Worm (Caenorhabditis elegans) whole organism, dauer: Measurements from ENCODE around the gene nsun-5.
"Not testable (repeated sequence)": the region's sequence is repeated elsewhere in the genome, so short reads cannot be mapped to it uniquely, and the experiment has no call there.

ENCODE experiments used
- unc-62 ChIP-seq: sonication (generic microtip); optimal IDR thresholded peaks from 2 replicates; lab custom pipeline; 2017; ENCODE audit warnings: missing biosample characterization, missing genetic modification reagents, missing genetic modification characterization

The nsun-5 gene

DNA sequence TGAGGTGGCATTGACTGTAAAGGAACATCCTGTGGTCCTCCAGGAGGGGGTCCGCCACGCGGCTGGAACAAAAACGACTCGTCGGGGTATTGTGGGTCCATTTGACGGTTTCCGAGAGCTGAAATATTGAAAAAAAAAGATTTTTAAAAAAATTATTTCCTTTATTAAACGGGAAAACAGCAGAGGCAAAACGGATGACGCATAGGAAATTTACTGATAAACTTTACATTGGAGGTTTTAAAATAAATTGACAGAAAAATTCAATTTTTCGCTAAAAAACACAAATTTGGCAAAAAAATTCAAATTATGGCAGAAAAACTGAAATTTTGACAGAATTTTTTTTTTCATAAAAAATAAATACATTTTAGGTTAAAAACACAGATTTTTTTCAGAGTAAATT lies 14.5 kb downstream of the nsun-5 start, which contains the start of gene Y53F4B.5:
Gene Y53F4B.5 (minus strand): TSS at position 101 of the 400 bp plus-strand sequence.
- TF ChIP-seq unc-62 (GFP tag; lab: Kevin White, UChicago), result no peak

DNA sequence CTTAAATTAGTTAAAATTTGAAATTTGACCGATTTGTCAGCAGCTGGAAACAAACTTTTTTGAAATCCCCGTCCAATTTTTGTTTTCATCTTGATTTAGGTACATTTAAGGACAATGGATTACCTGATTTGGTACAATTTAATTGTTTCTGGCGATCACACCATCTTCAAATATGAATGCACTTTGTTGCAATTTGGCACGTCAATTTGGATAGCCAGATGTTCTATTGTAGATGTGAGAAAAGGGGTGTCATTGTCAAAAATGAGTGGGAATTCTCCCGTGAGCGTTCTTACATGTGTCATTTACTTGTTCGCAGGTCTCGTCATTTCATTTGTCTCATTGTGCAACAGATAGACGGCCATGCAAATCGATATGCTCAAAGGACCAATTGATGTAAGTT lies 18.8 kb downstream of the nsun-5 start, which contains the start of gene Y53F4B.43:
Gene Y53F4B.43 (plus strand): TSS at position 301 of the 400 bp plus-strand sequence.
- not testable (repeated sequence) for TF ChIP-seq unc-62 (GFP tag; lab: Kevin White, UChicago)

DNA sequence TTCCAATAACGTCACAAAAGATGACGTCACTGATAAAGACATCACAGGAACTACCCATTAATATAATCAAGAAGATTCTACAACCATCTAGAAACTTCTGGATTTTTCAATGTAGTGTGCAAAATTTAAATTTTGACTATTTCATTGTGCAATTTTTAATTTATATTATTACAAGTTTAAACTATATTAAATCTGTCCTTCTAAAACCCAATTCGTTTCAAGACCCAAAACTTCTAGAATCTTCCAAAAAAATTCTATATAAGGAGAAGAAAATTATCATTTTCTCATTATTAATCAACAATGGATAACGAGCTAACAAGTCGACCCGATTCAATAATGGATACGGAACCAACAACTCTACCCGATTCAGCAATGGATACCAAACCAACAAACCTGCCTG lies 23.2 kb downstream of the nsun-5 start, which contains the start of gene Y53F4B.7:
Gene Y53F4B.7 (plus strand): TSS at position 301 of the 400 bp plus-strand sequence.
- TF ChIP-seq unc-62 (GFP tag; lab: Kevin White, UChicago), result not testable (repeated sequence)

DNA sequence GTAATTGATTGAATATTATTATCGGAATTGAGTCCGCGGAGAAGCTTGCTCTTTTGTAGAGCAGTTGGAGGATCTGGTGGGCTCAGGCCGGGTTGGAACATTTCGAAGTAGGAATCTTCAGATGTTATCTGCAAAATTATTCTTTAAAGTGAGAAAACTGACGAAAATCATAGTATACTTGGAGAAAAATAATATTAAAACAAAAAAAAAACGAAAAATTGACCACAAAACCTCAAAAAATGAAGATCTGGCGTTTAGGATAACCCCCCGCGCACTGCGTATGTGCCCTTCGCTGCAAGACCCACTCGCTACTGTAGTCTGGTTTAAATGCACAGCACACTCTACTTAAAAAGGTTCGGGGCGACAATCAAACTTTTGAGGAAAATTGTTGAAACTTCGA lies 34.0 kb downstream of the nsun-5 start, which contains the start of gene Y53F4B.10:
Gene Y53F4B.10 (minus strand): TSS at position 101 of the 400 bp plus-strand sequence.
- TF ChIP-seq unc-62 (GFP tag; lab: Kevin White, UChicago), result no peak

DNA sequence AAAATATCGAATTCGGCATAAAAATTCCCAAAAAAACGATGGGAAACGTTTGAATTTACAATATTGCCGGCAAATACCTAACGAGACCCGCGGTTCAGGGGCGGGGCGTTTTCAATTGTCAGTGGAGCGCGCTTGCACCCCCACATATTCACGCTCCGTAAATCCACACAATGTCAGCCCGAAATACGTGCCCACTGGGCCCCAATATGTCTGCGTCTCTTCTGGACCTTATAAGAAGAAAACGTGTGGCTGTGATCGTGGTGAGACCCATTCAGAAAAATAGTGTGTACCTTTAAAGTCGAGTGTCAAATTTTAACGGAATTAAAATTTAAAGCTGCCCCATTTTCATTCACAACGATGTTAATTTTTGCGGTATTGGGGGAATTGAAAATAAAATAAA lies 35.1 kb downstream of the nsun-5 start:
- no peak for TF ChIP-seq unc-62 (GFP tag; lab: Kevin White, UChicago)

DNA sequence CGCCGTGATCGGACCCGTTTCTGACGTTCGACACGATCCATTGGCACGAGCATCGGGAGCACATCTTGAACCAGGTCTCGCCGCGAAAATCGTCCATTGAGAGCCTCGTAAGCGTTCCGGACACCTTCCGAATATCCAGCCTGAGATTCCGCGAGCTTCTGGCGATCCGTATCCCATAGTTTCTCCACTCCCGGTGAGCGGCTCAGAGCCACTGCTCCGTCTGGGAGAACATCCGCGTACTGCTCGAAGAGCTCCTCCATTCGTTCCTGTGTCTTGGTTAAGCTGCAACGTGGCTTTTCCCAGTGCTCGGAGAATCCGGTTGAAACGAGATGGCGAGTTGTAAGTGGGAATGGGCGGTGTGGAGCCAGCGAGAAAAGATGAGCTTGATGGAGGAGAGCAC lies 35.7 kb downstream of the nsun-5 start:
- TF ChIP-seq unc-62 (GFP tag; lab: Kevin White, UChicago), result no peak

DNA sequence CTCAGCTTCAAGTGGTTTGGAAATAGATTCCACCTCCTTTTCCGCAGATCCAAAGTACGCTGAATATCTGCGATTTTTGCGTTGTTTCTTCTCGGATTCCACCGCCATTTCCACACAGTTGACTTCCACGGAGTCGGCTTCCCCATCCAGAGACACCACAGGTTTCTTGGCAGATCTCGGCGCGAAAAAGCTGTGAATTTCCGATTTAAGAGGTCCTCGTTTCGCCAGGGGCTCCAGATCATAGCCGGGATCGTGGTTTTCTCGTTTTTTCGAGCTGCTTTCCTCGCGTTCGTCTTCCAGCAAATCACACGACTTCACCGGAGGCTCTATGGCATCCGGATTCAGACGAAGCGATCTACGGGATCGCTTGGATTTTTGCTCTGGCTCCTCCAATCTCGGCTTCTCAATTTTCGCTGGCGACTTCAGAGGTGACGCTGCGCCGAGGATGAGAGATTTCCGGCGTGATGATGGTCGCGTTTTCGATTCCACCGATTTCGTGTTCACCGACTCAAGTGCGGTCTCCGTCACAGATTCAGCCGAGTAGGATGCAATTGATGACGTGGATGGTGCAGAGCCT lies 39.2 kb downstream of the nsun-5 start:
- TF ChIP-seq unc-62 (GFP tag; lab: Kevin White, UChicago), result no peak

DNA sequence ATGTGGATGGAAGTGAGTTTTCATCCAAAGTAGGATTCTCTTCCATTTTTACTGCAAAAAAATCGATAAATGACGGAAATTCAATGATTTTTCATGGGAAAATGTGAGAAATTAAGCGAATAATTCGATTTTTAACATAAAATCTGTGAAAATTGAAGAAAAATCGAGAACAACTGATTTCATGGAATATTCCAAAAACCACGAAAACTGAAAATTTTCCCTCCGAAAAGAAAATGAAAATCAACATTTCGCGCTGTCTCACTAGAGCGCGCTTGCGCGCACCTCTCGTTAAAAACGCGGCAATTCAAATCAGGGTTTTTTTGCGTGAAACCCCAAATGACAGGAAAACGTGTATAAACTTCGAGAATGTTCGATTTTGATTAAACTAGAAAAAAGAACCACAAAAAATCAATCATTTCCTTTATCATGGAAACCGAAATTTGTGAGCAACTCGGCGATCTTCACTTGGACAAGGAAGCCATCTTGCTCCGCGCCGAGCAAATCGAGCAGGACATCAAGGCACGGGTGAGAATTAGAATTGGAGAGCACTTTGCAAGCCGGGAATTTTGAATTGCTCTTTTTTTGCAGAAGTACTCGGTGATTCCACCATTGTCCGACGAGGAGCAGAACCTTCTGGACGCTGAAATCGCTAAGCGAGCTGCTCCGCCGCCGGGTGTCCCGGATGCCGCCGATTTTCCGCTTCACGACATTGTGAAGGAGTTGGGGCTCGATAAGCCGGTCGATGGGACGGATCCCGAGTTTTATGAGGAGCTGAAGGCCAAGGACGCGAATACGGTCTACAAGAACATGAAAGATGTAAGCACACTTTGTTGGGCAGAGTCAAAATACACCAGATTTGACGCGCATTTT lies 41.2 kb downstream of the nsun-5 start, which contains the start of the genes Y53F4B.9 and Y53F4B.11:
Gene Y53F4B.9 (minus strand): TSS at position 51 of the 870 bp plus-strand sequence.
Gene Y53F4B.11 (plus strand): TSS at position 383 of the 870 bp plus-strand sequence.
- TF ChIP-seq unc-62 (GFP tag; lab: Kevin White, UChicago), result no peak

DNA sequence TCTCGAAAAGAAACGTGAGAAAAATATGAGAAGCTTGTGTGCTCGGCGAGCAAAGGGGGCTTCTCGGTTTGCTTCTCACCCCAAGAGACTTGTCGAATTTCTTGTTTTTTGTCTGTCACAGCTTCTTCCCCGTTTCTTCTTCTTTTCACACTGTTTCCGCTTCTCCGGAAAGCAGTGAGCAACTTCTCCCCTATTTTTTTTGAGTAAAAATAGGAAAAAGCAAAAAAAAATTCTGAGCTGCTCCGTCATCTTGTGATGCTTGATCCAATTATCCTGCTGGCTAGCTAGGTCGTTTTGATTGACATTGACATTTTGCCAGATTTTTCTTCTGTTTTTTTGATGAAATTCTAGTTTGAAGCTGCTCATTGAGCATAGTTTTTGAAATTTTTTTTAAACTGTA lies 45.0 kb downstream of the nsun-5 start, which contains the start of gene Y53F4B.51:
Gene Y53F4B.51 (minus strand): TSS at position 63 of the 400 bp plus-strand sequence.
- TF ChIP-seq unc-62 (GFP tag; lab: Kevin White, UChicago), result no peak

DNA sequence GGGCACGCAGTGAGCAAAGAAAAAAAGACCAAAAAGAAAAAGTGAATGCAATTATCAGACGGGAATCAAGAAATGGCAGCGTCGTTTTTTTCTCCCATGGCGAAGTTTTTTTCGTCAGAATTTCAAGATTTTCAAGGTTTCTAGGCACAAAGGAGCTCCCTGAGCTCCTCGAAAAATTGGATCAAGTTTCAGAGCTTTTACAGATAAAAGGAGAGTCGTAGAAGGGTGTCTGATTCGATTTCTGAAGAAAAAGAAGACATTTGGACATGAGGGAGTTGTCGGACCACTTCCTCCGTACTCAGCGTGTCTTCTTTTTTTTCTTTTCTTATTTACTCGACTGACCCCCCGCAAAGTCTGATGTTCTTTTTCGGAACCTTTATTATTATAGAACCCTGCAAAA lies 46.3 kb downstream of the nsun-5 start:
- TF ChIP-seq unc-62 (GFP tag; lab: Kevin White, UChicago), result no peak

DNA sequence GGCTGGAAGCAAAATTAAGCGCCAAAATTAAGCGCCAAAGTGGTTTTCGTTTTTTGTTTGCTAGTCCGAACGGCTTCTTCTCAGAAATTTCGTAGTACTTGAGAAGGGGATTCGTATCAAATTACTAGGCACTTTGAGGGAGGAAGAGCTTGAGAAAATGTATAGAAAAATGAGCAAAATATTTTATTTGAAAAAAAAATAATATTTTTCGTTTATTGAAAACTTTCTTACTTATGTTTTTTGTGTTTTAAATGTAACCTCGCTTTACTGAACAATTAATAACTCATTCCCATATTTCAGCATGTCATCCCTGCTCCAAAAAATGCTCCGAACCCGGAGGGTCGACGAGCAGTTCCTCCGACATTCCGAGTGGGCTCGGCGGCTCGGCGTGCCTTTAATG lies 49.5 kb downstream of the nsun-5 start, which contains the start of gene Y53F4B.12:
Gene Y53F4B.12 (plus strand): TSS at position 301 of the 400 bp plus-strand sequence.
- TF ChIP-seq unc-62 (GFP tag; lab: Kevin White, UChicago), result no peak

DNA sequence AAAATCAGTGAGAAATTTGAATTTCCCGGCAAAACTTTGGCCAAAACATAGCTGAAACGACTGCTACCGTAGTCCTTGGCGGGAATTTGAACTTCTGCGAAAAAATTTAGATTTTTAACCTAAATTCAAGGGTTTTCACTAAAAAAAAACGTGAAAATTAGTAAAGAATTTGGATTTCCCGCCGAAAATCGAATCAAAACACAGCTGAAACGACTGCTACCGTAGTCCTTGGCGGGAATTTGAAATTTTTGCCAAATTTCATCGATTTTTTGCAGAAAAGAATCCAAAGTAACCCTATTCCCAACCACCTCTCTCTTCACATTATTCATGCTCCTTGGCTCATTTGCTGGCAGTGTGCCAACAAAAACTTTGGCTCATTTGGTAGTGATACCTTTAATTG lies 55.7 kb downstream of the nsun-5 start:
- no peak for TF ChIP-seq unc-62 (GFP tag; lab: Kevin White, UChicago)

DNA sequence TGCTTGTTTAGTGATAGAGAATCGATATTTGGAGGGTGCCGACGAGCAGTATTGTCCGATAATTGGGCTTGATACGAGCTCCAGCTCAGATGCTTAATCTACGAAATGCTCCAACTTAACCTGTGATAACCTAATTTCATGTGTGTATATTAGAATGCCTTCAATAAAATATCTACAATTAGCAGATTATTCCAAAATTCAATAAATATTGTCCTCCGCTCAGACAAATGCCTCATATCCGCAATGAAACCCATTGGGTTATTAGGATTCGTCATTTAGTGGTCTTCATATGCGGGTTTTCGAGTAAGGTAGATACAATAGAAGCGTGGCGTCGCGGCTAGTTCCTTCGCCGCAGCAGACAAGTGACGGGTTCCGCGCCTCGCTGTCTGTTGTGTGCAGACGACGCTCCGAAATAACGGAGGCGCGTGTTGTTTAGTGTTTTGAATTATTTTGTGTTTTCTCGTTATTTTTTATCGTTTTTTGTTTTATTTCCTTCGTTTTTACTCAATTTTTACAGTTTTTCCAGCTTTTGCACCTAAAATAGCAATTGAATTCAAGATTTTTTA lies 56.3 kb downstream of the nsun-5 start, which contains the start of gene cmtr-1:
Gene cmtr-1 (plus strand): TSS at position 516 of the 566 bp plus-strand sequence.
- no peak for TF ChIP-seq unc-62 (GFP tag; lab: Kevin White, UChicago)

DNA sequence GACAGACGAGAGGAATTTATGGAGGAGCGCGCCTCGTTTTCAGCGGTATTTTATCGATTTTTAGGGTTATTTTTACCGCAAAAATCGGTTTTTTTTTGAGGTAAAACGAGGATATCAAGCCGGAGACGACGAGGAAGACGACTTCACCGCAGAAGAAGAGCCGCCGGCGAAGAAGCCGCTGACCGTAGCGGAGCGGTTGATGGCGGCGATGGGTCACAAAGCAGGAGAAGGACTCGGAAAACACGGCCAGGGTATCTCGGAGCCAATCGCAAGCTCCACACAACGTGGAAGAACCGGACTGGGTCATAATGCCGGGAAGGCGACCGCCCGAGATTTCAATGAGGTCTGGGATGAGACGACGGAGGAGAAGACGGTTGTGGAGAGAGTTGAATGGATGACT lies 57.0 kb downstream of the nsun-5 start:
- TF ChIP-seq unc-62 (GFP tag; lab: Kevin White, UChicago), result no peak
